Fruit fly (Drosophila melanogaster) whole organism, pupa: ENCODE results near the gene CG5439.

Experiments used
- CG10348 ChIP-seq: fragments of 200-800 bp; sonication (Bioruptor generic); IDR thresholded peaks from 2 replicates; pipeline ENCODE4 v1.3.6; 2022; ENCODE audit warnings: missing biosample characterization, missing genetic modification characterization
- CG12605 ChIP-seq: fragments of 200-800 bp; sonication (Bioruptor generic); IDR thresholded peaks from 2 replicates; pipeline ENCODE4 v1.3.6; 2022; ENCODE audit warnings: missing biosample characterization, missing genetic modification characterization
- CG13204 ChIP-seq: fragments of 200-800 bp; sonication (Bioruptor generic); optimal IDR thresholded peaks from 2 replicates; lab custom pipeline; 2018; ENCODE audit warnings: missing biosample characterization, mild to moderate bottlenecking, missing genetic modification characterization, moderate library complexity
- CG14655 ChIP-seq: fragments of 200-800 bp; sonication (Bioruptor generic); optimal IDR thresholded peaks from 3 replicates; lab custom pipeline; 2017; ENCODE audit warnings: mild to moderate bottlenecking, missing biosample characterization, missing genetic modification reagents, missing genetic modification characterization
- CG15710 ChIP-seq: fragments of 200-800 bp; sonication (Bioruptor generic); optimal IDR thresholded peaks from 2 replicates; lab custom pipeline; 2018; ENCODE audit warnings: missing biosample characterization, mild to moderate bottlenecking, missing genetic modification characterization, moderate library complexity
- CG17806 ChIP-seq: fragments of 200-800 bp; sonication (Bioruptor generic); optimal IDR thresholded peaks from 2 replicates; lab custom pipeline; 2018; ENCODE audit warnings: missing biosample characterization, mild to moderate bottlenecking, missing genetic modification characterization, moderate library complexity
- CG32121 ChIP-seq: fragments of 200-800 bp; sonication (Bioruptor generic); IDR thresholded peaks from 2 replicates; pipeline ENCODE4 v1.3.6; 2022; ENCODE audit warnings: missing biosample characterization, missing genetic modification characterization
- CG8301 ChIP-seq: fragments of 200-800 bp; sonication (Bioruptor generic); optimal IDR thresholded peaks from 2 replicates; lab custom pipeline; 2018; ENCODE audit warnings: missing biosample characterization, mild to moderate bottlenecking, missing genetic modification characterization
- CG9948 ChIP-seq: fragments of 200-800 bp; sonication (Bioruptor generic); optimal IDR thresholded peaks from 2 replicates; lab custom pipeline; 2018; ENCODE audit warnings: missing biosample characterization, mild to moderate bottlenecking, missing genetic modification characterization, moderate library complexity
- D1 ChIP-seq: fragments of 200-800 bp; sonication (Bioruptor generic); optimal IDR thresholded peaks from 2 replicates; lab custom pipeline; 2018; ENCODE audit warnings: missing biosample characterization, mild to moderate bottlenecking, missing genetic modification characterization, moderate library complexity
- EcR ChIP-seq: fragments of 200-800 bp; sonication (Bioruptor generic); optimal IDR thresholded peaks from 3 replicates; lab custom pipeline; 2019; ENCODE audit warnings: missing biosample characterization, missing genetic modification characterization, mild to moderate bottlenecking, moderate library complexity, missing genetic modification reagents
- Ets98B ChIP-seq: fragments of 200-800 bp; sonication (Bioruptor generic); IDR thresholded peaks from 2 replicates; pipeline ENCODE4 v1.3.6; 2022; ENCODE audit warnings: missing biosample characterization, missing genetic modification characterization
- Pif1B ChIP-seq: fragments of 200-800 bp; sonication (Bioruptor generic); optimal IDR thresholded peaks from 3 replicates; lab custom pipeline; 2016; ENCODE audit warnings: missing biosample characterization, missing genetic modification characterization
- fd96Ca ChIP-seq: fragments of 200-800 bp; sonication (Bioruptor generic); IDR thresholded peaks from 3 replicates; pipeline ENCODE4 v1.3.6; 2022; ENCODE audit warnings: missing biosample characterization, missing genetic modification characterization

DNA sequence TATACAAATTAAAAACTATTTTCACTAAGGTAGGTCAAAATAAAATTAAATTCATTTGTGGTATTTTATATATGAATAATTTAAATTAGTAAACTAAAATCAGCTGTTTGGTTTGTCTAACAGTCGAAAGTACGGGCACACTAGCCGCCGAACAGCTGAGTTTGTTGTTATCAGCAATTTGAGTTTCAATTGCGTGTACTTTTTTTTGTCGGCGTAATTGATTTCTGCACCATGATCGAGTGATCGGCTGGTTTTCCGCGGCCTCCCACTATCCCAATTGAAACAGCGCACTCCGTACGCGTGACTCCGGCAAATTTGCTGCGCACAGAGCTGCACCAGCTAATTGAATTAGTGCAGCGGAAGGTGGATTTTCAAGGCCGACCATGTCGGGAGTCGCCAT is 2.1 kb downstream of the CG5439 start, which contains the start of gene Alg7:
- TF ChIP-seq fd96Ca (GFP tag; lab: Robert Waterston, UW) (no peak), CG32121 (GFP tag; lab: Robert Waterston, UW) (no peak), CG10348 (GFP tag; lab: Robert Waterston, UW) (no peak), Pif1B (GFP tag; lab: Kevin White, UChicago) (no peak), CG8301 (no peak), CG13204 (GFP tag; lab: Kevin White, UChicago) (no peak), CG15710 (no peak), D1 (tag; lab: Kevin White, UChicago) (no peak), CG17806 (tag; lab: Kevin White, UChicago) (no peak), CG14655 (GFP tag; lab: Kevin White, UChicago) (no peak), CG12605 (GFP tag; lab: Robert Waterston, UW) (no peak), EcR (no peak), CG9948 (tag; lab: Kevin White, UChicago) (no peak), Ets98B (GFP tag; lab: Robert Waterston, UW) (no peak)
